Fruit fly (Drosophila melanogaster) whole organism, wandering third instar larva: ENCODE measurements around the gene CG5646.

Source experiments
- Dfd ChIP-seq: fragments of >200 bp; optimal IDR thresholded peaks from 2 replicates; lab custom pipeline; 2017; ENCODE audit warnings: missing biosample characterization, missing genetic modification characterization
- Hr78 ChIP-seq: fragments of >200 bp; optimal IDR thresholded peaks from 2 replicates; lab custom pipeline; 2017; ENCODE audit warnings: missing biosample characterization, missing genetic modification characterization
- Myc ChIP-seq: fragments of >200 bp; optimal IDR thresholded peaks from 2 replicates; lab custom pipeline; 2017
- N ChIP-seq: fragments of >200 bp; optimal IDR thresholded peaks from 2 replicates; lab custom pipeline; 2018; ENCODE audit warnings: missing biosample characterization, missing external identifiers, missing genetic modification characterization
- OdsH ChIP-seq: fragments of 200-800 bp; sonication (Bioruptor generic); optimal IDR thresholded peaks from 2 replicates; lab custom pipeline; 2016; ENCODE audit warnings: missing biosample characterization, mild to moderate bottlenecking, missing genetic modification characterization
- ey ChIP-seq: fragments of 200-800 bp; sonication (Bioruptor generic); optimal IDR thresholded peaks from 2 replicates; lab custom pipeline; 2016; ENCODE audit warnings: missing biosample characterization, missing genetic modification characterization
- fru ChIP-seq: fragments of 200-800 bp; sonication (Bioruptor generic); optimal IDR thresholded peaks from 3 replicates; lab custom pipeline; 2016; ENCODE audit warnings: missing biosample characterization, mild to moderate bottlenecking, missing genetic modification characterization
- h ChIP-seq: fragments of 200-800 bp; sonication (Bioruptor generic); optimal IDR thresholded peaks from 3 replicates; lab custom pipeline; 2016; ENCODE audit warnings: missing biosample characterization, mild to moderate bottlenecking, missing genetic modification characterization
- jim ChIP-seq: fragments of 175-275, 200-325 bp; sonication (Bioruptor generic); optimal IDR thresholded peaks from 2 replicates; lab custom pipeline; 2016; ENCODE audit warnings: missing biosample characterization, mild to moderate bottlenecking, missing genetic modification characterization
- lola ChIP-seq: fragments of >200 bp; optimal IDR thresholded peaks from 2 replicates; lab custom pipeline; 2017; ENCODE audit warnings: missing biosample characterization, missing genetic modification characterization
- pan ChIP-seq: fragments of >200 bp; optimal IDR thresholded peaks from 2 replicates; lab custom pipeline; 2017
- tai ChIP-seq: sonication (Bioruptor generic); optimal IDR thresholded peaks from 2 replicates; lab custom pipeline; 2016; ENCODE audit warnings: missing biosample characterization, missing genetic modification characterization
- usp ChIP-seq: fragments of >200 bp; optimal IDR thresholded peaks from 2 replicates; lab custom pipeline; 2017; ENCODE audit warnings: missing biosample characterization, missing genetic modification characterization

- TF ChIP-seq jim (no peak), Hr78 (GFP tag; lab: Kevin White, UChicago) (no peak), fru (peak; percentile 60), Dfd (GFP tag; lab: Kevin White, UChicago) (no peak), pan (lab: Kevin White, UChicago) (no peak), ey (peak; percentile 52), lola (no peak), N (no peak), usp (GFP tag; lab: Kevin White, UChicago) (no peak), Myc (lab: Kevin White, UChicago) (no peak), h (GFP tag; lab: Kevin White, UChicago) (peak; percentile 53), tai (GFP tag; lab: Kevin White, UChicago) (no peak), OdsH (GFP tag; lab: Kevin White, UChicago) (peak; percentile 43)
These were observed 32.1 kb upstream of the CG5646 start for dm6 chr3R:27593174-27593573.
